Fruit fly (Drosophila melanogaster): ENCODE data around the gene Or35a.
"Not testable (repeated sequence)": the region's sequence is repeated elsewhere in the genome, so short reads cannot be mapped to it uniquely, and the experiment has no call there.

dm6 chr2L:15659374-15659773, 36.0 kb upstream of the Or35a start, which contains the start of gene CG44141:
- not testable (repeated sequence) for TF ChIP-seq stc (GFP tag; IDR thresholded peaks at IDR 0.05); h (optimal IDR thresholded peaks at IDR 0.05); CG13424 (tag; optimal IDR thresholded peaks at IDR 0.05); CG33213 (GFP tag; optimal IDR thresholded peaks at IDR 0.05); CG4360 (GFP tag; IDR thresholded peaks at IDR 0.05); yki (optimal IDR thresholded peaks at IDR 0.05); CG1647 (GFP tag; optimal IDR thresholded peaks at IDR 0.05); bowl (GFP tag; IDR thresholded peaks at IDR 0.05); Adf1 (GFP tag; IDR thresholded peaks at IDR 0.05); CG11247 (GFP tag; IDR thresholded peaks at IDR 0.05); D (optimal IDR thresholded peaks at IDR 0.05); D (GFP tag; optimal IDR thresholded peaks at IDR 0.05); schlank (tag; optimal IDR thresholded peaks at IDR 0.05); CG8388 (GFP tag; optimal IDR thresholded peaks at IDR 0.05)

Data from whole organism, embryonic.